Worm (Caenorhabditis elegans) whole organism, early embryonic: Measurements from ENCODE around the gene mrpl-22.

Experiments
- aly-1 ChIP-seq: sonication (generic microtip); optimal IDR thresholded peaks from 2 replicates; lab custom pipeline; 2016; ENCODE audit warnings: missing genetic modification characterization, missing compliant biosample characterization
- ama-1 ChIP-seq: fragments of 150-350 bp; optimal IDR thresholded peaks from 2 replicates; lab custom pipeline; 2014
- ceh-13 ChIP-seq: fragments of 200-800 bp; sonication (Bioruptor generic); optimal IDR thresholded peaks from 2 replicates; lab custom pipeline; 2018; ENCODE audit warnings: mild to moderate bottlenecking, missing genetic modification characterization, missing compliant biosample characterization
- ceh-36 ChIP-seq: sonication (generic microtip); optimal IDR thresholded peaks from 2 replicates; lab custom pipeline; 2016; ENCODE audit warnings: missing genetic modification characterization, inconsistent platforms, missing compliant biosample characterization
- ets-7 ChIP-seq: sonication (generic microtip); optimal IDR thresholded peaks from 2 replicates; lab custom pipeline; 2016; ENCODE audit warnings: missing genotype, missing genetic modification characterization, missing compliant biosample characterization
- flt-1 ChIP-seq: fragments of 200-800 bp; sonication (Bioruptor generic); IDR thresholded peaks from 2 replicates; pipeline ENCODE4 v1.3.6; 2022; ENCODE audit warnings: missing genetic modification characterization, missing compliant biosample characterization
- hmg-4 ChIP-seq: fragments of 200-800 bp; sonication (Bioruptor generic); optimal IDR thresholded peaks from 2 replicates; lab custom pipeline; 2018; ENCODE audit warnings: mild to moderate bottlenecking, missing genetic modification characterization, missing compliant biosample characterization
- hnd-1 ChIP-seq: sonication (generic microtip); optimal IDR thresholded peaks from 2 replicates; lab custom pipeline; 2016; ENCODE audit warnings: missing genetic modification characterization, missing compliant biosample characterization
- pes-1 ChIP-seq: fragments of 200-800 bp; sonication (Bioruptor generic); IDR thresholded peaks from 2 replicates; pipeline ENCODE4 v1.3.6; 2022; ENCODE audit warnings: missing genetic modification reagents, missing genetic modification characterization, missing compliant biosample characterization
- scrt-1 ChIP-seq: fragments of 200-800 bp; sonication (Bioruptor generic); IDR thresholded peaks from 2 replicates; pipeline ENCODE4 v1.3.6; 2022; ENCODE audit warnings: missing genetic modification characterization, missing compliant biosample characterization
- sea-1 ChIP-seq: fragments of 200-800 bp; sonication (Bioruptor generic); conservative IDR thresholded peaks from 2 replicates; pipeline ENCODE4 v1.3.6; 2022; ENCODE audit warnings: missing genetic modification characterization, missing compliant biosample characterization
- tbx-37 ChIP-seq: fragments of 200-800 bp; sonication (Bioruptor generic); conservative IDR thresholded peaks from 2 replicates; pipeline ENCODE4 v1.3.6; 2022; ENCODE audit warnings: missing genetic modification reagents, missing genetic modification characterization, missing compliant biosample characterization
- tra-4 ChIP-seq: sonication (generic microtip); optimal IDR thresholded peaks from 2 replicates; lab custom pipeline; 2017; ENCODE audit warnings: missing genetic modification characterization, missing compliant biosample characterization

ce11 chrIII:10649219-10649618 lies 34.0 kb downstream of the mrpl-22 start, which contains the start of gene emg-1:
- TF ChIP-seq flt-1 (GFP tag; lab: Robert Waterston, UW) (no peak), ama-1 (lab: Kevin White, UChicago) (no peak), ceh-36 (tag; lab: Kevin White, UChicago) (no peak), aly-1 (tag; lab: Kevin White, UChicago) (no peak), tra-4 (no peak), scrt-1 (no peak), ets-7 (tag; lab: Kevin White, UChicago) (no peak), ceh-13 (GFP tag; lab: Kevin White, UChicago) (no peak), hmg-4 (GFP tag; lab: Kevin White, UChicago) (no peak), sea-1 (GFP tag; lab: Robert Waterston, UW) (no peak), hnd-1 (no peak), pes-1 (no peak), tbx-37 (GFP tag; lab: Robert Waterston, UW) (no peak)
